Worm (Caenorhabditis elegans) whole organism, midembryonic: ENCODE data around the gene sdpn-1.

ENCODE experiments used
- cog-1 ChIP-seq: sonication (generic microtip); optimal IDR thresholded peaks from 2 replicates; lab custom pipeline; 2016; ENCODE audit warnings: missing genetic modification characterization, missing compliant biosample characterization
- flt-1 ChIP-seq: fragments of 200-800 bp; sonication (Bioruptor generic); IDR thresholded peaks from 2 replicates; pipeline ENCODE4 v1.3.6; 2022; ENCODE audit warnings: missing genetic modification characterization, missing compliant biosample characterization
- ref-1 ChIP-seq: fragments of 200-800 bp; sonication (Bioruptor generic); conservative IDR thresholded peaks from 2 replicates; pipeline ENCODE4 v1.3.6; 2022; ENCODE audit warnings: missing genetic modification reagents, missing genetic modification characterization, missing compliant biosample characterization
- ztf-29 ChIP-seq: fragments of 200-800 bp; sonication (Bioruptor generic); IDR thresholded peaks from 2 replicates; pipeline ENCODE4 v1.3.6; 2022; ENCODE audit warnings: missing genetic modification reagents, missing genetic modification characterization, missing compliant biosample characterization

DNA sequence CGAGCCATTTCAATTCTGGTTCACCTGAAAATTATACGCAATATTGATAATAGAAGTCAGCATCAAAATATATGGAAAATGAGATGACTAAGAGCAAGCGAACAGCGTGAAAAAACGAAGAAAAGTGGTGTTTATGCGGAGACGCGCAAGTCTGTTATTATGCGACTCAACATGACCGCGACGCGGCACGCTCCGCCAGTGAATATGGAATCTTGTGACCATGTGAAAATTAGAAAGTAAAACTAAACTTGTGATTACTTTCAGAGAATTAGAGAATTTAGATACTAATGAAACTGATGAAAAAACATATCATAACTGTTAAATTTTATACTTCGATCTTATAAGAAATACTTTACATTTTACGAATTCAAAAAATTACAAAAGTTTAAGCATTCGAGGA is 16.0 kb downstream of the sdpn-1 start, which contains the start of gene his-71:
- TF ChIP-seq ref-1 (GFP tag; lab: Robert Waterston, UW) (no peak), cog-1 (tag; lab: Kevin White, UChicago) (no peak), ztf-29 (GFP tag; lab: Robert Waterston, UW) (no peak), flt-1 (GFP tag; lab: Robert Waterston, UW) (no peak)
